Worm (Caenorhabditis elegans) whole organism, young adult: ENCODE results near the gene ZC190.7.

Experiments used
- C17E4.6 ChIP-seq: fragments of 200-800 bp; sonication (Bioruptor generic); IDR thresholded peaks from 2 replicates; pipeline ENCODE4 v1.3.6; 2022; ENCODE audit warnings: missing genetic modification reagents, missing genetic modification characterization, missing compliant biosample characterization
- F22D6.2 ChIP-seq: sonication (generic microtip); optimal IDR thresholded peaks from 2 replicates; lab custom pipeline; 2016; ENCODE audit warnings: mild to moderate bottlenecking, missing genetic modification characterization, missing compliant biosample characterization
- F52B5.7 ChIP-seq: sonication (generic microtip); optimal IDR thresholded peaks from 2 replicates; lab custom pipeline; 2016; ENCODE audit warnings: mild to moderate bottlenecking, missing genetic modification characterization, missing compliant biosample characterization
- K11D2.4 ChIP-seq: fragments of 200-800 bp; sonication (Bioruptor generic); IDR thresholded peaks from 2 replicates; pipeline ENCODE4 v1.3.6; 2022; ENCODE audit warnings: missing genetic modification reagents, missing genetic modification characterization, missing compliant biosample characterization
- Y53G8AR.9 ChIP-seq: fragments of 200-800 bp; sonication (Bioruptor generic); conservative IDR thresholded peaks from 2 replicates; pipeline ENCODE4 v1.3.6; 2022; ENCODE audit warnings: missing genetic modification reagents, missing genetic modification characterization, missing compliant biosample characterization
- Y56A3A.18 ChIP-seq: fragments of 200-800 bp; sonication (Bioruptor generic); IDR thresholded peaks from 2 replicates; pipeline ENCODE4 v1.3.6; 2022; ENCODE audit warnings: missing genetic modification reagents, missing genetic modification characterization, missing compliant biosample characterization
- ama-1 ChIP-seq, 3 experiments: fragments of 150-350 bp in 1 of 3; sonication (generic microtip) in 2 of 3; optimal IDR thresholded peaks; 2 replicates each; lab custom pipeline; 2014 to 2018; ENCODE audit warnings: missing biosample characterization in 2 of 3, missing genetic modification characterization in 2 of 3, missing genetic modification reagents in 2 of 3
- cebp-2 ChIP-seq: fragments of 200-800 bp; sonication (Bioruptor generic); IDR thresholded peaks from 2 replicates; pipeline ENCODE4 v1.3.6; 2022; ENCODE audit warnings: missing genetic modification characterization, missing compliant biosample characterization
- efl-1 ChIP-seq: fragments of 150-350 bp; optimal IDR thresholded peaks from 2 replicates; lab custom pipeline; 2014; ENCODE audit warnings: missing biosample characterization, missing genetic modification reagents, missing genetic modification characterization
- egl-44 ChIP-seq: fragments of 200-800 bp; sonication (Bioruptor generic); IDR thresholded peaks from 2 replicates; pipeline ENCODE4 v1.3.6; 2022; ENCODE audit warnings: missing genetic modification reagents, missing genetic modification characterization, missing compliant biosample characterization
- lin-40 ChIP-seq: sonication (generic microtip); optimal IDR thresholded peaks from 2 replicates; lab custom pipeline; 2016; ENCODE audit warnings: missing genetic modification characterization, mild to moderate bottlenecking, missing compliant biosample characterization, missing genotype, missing genetic modification reagents
- lsy-27 ChIP-seq: sonication (generic microtip); optimal IDR thresholded peaks from 2 replicates; lab custom pipeline; 2017; ENCODE audit warnings: missing genetic modification characterization, mild to moderate bottlenecking, missing compliant biosample characterization, antibody characterized with exemption, missing genotype, borderline replicate concordance; ENCODE audit not compliant: insufficient read depth
- nhr-90 ChIP-seq: sonication (generic microtip); optimal IDR thresholded peaks from 2 replicates; lab custom pipeline; 2016; ENCODE audit warnings: missing genotype, mild to moderate bottlenecking, missing genetic modification characterization, missing compliant biosample characterization
- ztf-6 ChIP-seq: fragments of 200-800 bp; sonication (Bioruptor generic); IDR thresholded peaks from 2 replicates; pipeline ENCODE4 v1.3.6; 2022; ENCODE audit warnings: missing genetic modification reagents, missing genetic modification characterization, missing compliant biosample characterization

DNA sequence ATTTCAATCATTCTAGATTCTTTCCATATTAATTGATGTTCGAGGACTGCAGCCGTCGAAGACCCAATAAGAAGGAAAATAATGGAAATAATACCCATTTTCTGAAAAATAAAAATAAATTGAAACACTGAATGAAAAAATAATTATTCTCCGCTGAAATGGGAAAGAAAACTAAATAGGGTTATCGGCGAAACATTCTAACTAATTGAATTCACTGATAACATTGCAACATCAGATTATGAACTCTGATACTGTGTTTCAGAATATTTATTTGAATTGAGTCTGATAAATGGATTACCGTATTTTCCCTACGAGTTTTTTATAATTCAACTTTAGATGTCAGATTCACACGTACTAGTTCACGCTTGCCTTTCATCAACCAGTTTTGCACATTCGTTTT, 43.6 kb downstream of the ZC190.7 start, which contains the start of gene asp-13:
- no peak for TF ChIP-seq C17E4.6 (GFP tag; lab: Robert Waterston, UW)
- TF ChIP-seq cebp-2 (GFP tag; lab: Robert Waterston, UW): no peak
- no peak for TF ChIP-seq K11D2.4 (GFP tag; lab: Robert Waterston, UW)
- TF ChIP-seq lin-40 (tag; lab: Kevin White, UChicago): no peak
- TF ChIP-seq F52B5.7 (tag; lab: Kevin White, UChicago): no peak
- TF ChIP-seq efl-1 (GFP tag; lab: Kevin White, UChicago): no peak
- TF ChIP-seq F22D6.2: no peak
- no peak for TF ChIP-seq ama-1 (optimal IDR thresholded peaks at IDR 0.05; lab: Kevin White, UChicago)
- TF ChIP-seq ama-1 (GFP tag; optimal IDR thresholded peaks at IDR 0.05; lab: Kevin White, UChicago): no peak
- TF ChIP-seq ztf-6 (GFP tag; lab: Robert Waterston, UW): no peak
- no peak for TF ChIP-seq lsy-27
- TF ChIP-seq nhr-90 (tag; lab: Kevin White, UChicago): no peak
- TF ChIP-seq Y53G8AR.9 (GFP tag; lab: Robert Waterston, UW): no peak
- TF ChIP-seq Y56A3A.18 (GFP tag; lab: Robert Waterston, UW): no peak
- TF ChIP-seq egl-44: no peak
